Worm (Caenorhabditis elegans): ENCODE data around the gene srt-31.

DNA sequence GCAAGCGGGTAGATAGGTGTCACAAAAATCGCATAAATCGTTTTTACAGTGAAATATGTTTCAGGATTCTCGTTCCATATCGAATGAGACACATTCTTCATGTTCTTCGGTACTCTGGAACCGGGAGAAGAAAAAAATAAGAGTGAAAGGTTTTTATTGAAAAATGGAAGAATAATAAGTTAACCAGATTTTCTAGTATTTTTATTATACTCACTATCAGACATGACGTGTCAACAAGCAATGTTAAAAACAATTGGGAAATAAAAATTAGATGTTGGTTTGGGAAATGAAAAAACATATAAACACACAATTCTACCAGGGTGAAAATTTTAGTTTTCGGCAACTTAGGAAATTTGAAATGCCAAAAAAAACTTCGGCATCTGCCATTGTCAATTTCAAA, 39.7 kb downstream of the srt-31 start, which contains the start of gene srh-37:
- no peak for TF ChIP-seq ref-1 (GFP tag; conservative IDR thresholded peaks at IDR 0.05)
- TF ChIP-seq cog-1 (tag; optimal IDR thresholded peaks at IDR 0.05) = no peak
- TF ChIP-seq med-1 (GFP tag; optimal IDR thresholded peaks at IDR 0.05; ENCODE audit: insufficient read depth) = no peak
